Fruit fly (Drosophila melanogaster) whole organism, pupa: Measurements from ENCODE around the gene Usp1.

Experiments
- CG10348 ChIP-seq: fragments of 200-800 bp; sonication (Bioruptor generic); IDR thresholded peaks from 2 replicates; pipeline ENCODE4 v1.3.6; 2022; ENCODE audit warnings: missing biosample characterization, missing genetic modification characterization
- CG12605 ChIP-seq: fragments of 200-800 bp; sonication (Bioruptor generic); IDR thresholded peaks from 2 replicates; pipeline ENCODE4 v1.3.6; 2022; ENCODE audit warnings: missing biosample characterization, missing genetic modification characterization
- CG13204 ChIP-seq: fragments of 200-800 bp; sonication (Bioruptor generic); optimal IDR thresholded peaks from 2 replicates; lab custom pipeline; 2018; ENCODE audit warnings: missing biosample characterization, mild to moderate bottlenecking, missing genetic modification characterization, moderate library complexity
- CG14655 ChIP-seq: fragments of 200-800 bp; sonication (Bioruptor generic); optimal IDR thresholded peaks from 3 replicates; lab custom pipeline; 2017; ENCODE audit warnings: mild to moderate bottlenecking, missing biosample characterization, missing genetic modification reagents, missing genetic modification characterization
- CG15710 ChIP-seq: fragments of 200-800 bp; sonication (Bioruptor generic); optimal IDR thresholded peaks from 2 replicates; lab custom pipeline; 2018; ENCODE audit warnings: missing biosample characterization, mild to moderate bottlenecking, missing genetic modification characterization, moderate library complexity
- CG17806 ChIP-seq: fragments of 200-800 bp; sonication (Bioruptor generic); optimal IDR thresholded peaks from 2 replicates; lab custom pipeline; 2018; ENCODE audit warnings: missing biosample characterization, mild to moderate bottlenecking, missing genetic modification characterization, moderate library complexity
- CG32121 ChIP-seq: fragments of 200-800 bp; sonication (Bioruptor generic); IDR thresholded peaks from 2 replicates; pipeline ENCODE4 v1.3.6; 2022; ENCODE audit warnings: missing biosample characterization, missing genetic modification characterization
- CG34367 ChIP-seq: fragments of 200-800 bp; sonication (Bioruptor generic); optimal IDR thresholded peaks from 2 replicates; lab custom pipeline; 2018; ENCODE audit warnings: missing biosample characterization, mild to moderate bottlenecking, missing genetic modification characterization
- CG4496 ChIP-seq: fragments of 200-800 bp; sonication (Bioruptor generic); IDR thresholded peaks from 3 replicates; pipeline ENCODE4 v1.3.6; 2022; ENCODE audit warnings: missing biosample characterization, missing genetic modification characterization
- CG8159 ChIP-seq: fragments of 200-800 bp; sonication (Bioruptor generic); optimal IDR thresholded peaks from 3 replicates; lab custom pipeline; 2018; ENCODE audit warnings: missing biosample characterization, mild to moderate bottlenecking, missing genetic modification characterization, moderate library complexity
- CG8301 ChIP-seq: fragments of 200-800 bp; sonication (Bioruptor generic); optimal IDR thresholded peaks from 2 replicates; lab custom pipeline; 2018; ENCODE audit warnings: missing biosample characterization, mild to moderate bottlenecking, missing genetic modification characterization
- CG9948 ChIP-seq: fragments of 200-800 bp; sonication (Bioruptor generic); optimal IDR thresholded peaks from 2 replicates; lab custom pipeline; 2018; ENCODE audit warnings: missing biosample characterization, mild to moderate bottlenecking, missing genetic modification characterization, moderate library complexity
- D1 ChIP-seq: fragments of 200-800 bp; sonication (Bioruptor generic); optimal IDR thresholded peaks from 2 replicates; lab custom pipeline; 2018; ENCODE audit warnings: missing biosample characterization, mild to moderate bottlenecking, missing genetic modification characterization, moderate library complexity
- EcR ChIP-seq: fragments of 200-800 bp; sonication (Bioruptor generic); optimal IDR thresholded peaks from 3 replicates; lab custom pipeline; 2019; ENCODE audit warnings: missing biosample characterization, missing genetic modification characterization, mild to moderate bottlenecking, moderate library complexity, missing genetic modification reagents
- Ets98B ChIP-seq: fragments of 200-800 bp; sonication (Bioruptor generic); IDR thresholded peaks from 2 replicates; pipeline ENCODE4 v1.3.6; 2022; ENCODE audit warnings: missing biosample characterization, missing genetic modification characterization
- Pif1A ChIP-seq: fragments of 200-800 bp; sonication (Bioruptor generic); optimal IDR thresholded peaks from 3 replicates; lab custom pipeline; 2016; ENCODE audit warnings: missing biosample characterization, missing genetic modification characterization
- Pif1B ChIP-seq: fragments of 200-800 bp; sonication (Bioruptor generic); optimal IDR thresholded peaks from 3 replicates; lab custom pipeline; 2016; ENCODE audit warnings: missing biosample characterization, missing genetic modification characterization
- Snoo ChIP-seq: fragments of 200-800 bp; sonication (Bioruptor generic); optimal IDR thresholded peaks from 3 replicates; lab custom pipeline; 2017; ENCODE audit warnings: missing biosample characterization, mild to moderate bottlenecking, missing genetic modification characterization, inconsistent platforms
- fd96Ca ChIP-seq: fragments of 200-800 bp; sonication (Bioruptor generic); IDR thresholded peaks from 3 replicates; pipeline ENCODE4 v1.3.6; 2022; ENCODE audit warnings: missing biosample characterization, missing genetic modification characterization
- gl ChIP-seq: fragments of 200-800 bp; sonication (Bioruptor generic); optimal IDR thresholded peaks from 2 replicates; lab custom pipeline; 2018; ENCODE audit warnings: missing biosample characterization, mild to moderate bottlenecking, missing genetic modification characterization
- rn ChIP-seq: fragments of 200-800 bp; sonication (Bioruptor generic); IDR thresholded peaks from 2 replicates; pipeline ENCODE4 v1.3.6; 2022; ENCODE audit warnings: missing biosample characterization, missing genetic modification characterization

Gene Usp1

dm6 chr3R:29262481-29262880 is 33.5 kb downstream of the Usp1 start:
- no peak for TF ChIP-seq CG14655
- no peak for TF ChIP-seq CG10348 (GFP tag; lab: Robert Waterston, UW)
- TF ChIP-seq rn (GFP tag; lab: Robert Waterston, UW) = no peak
- TF ChIP-seq gl = no peak
- no peak for TF ChIP-seq CG8301 (tag; lab: Kevin White, UChicago)
- TF ChIP-seq Pif1B (GFP tag; lab: Kevin White, UChicago) = no peak
- no peak for TF ChIP-seq CG8159 (tag; lab: Kevin White, UChicago)
- TF ChIP-seq Pif1A (GFP tag; lab: Kevin White, UChicago) = no peak
- no peak for TF ChIP-seq CG17806
- no peak for TF ChIP-seq Snoo (tag; lab: Kevin White, UChicago)
- no peak for TF ChIP-seq CG9948 (tag; lab: Kevin White, UChicago)
- no peak for TF ChIP-seq CG32121 (GFP tag; lab: Robert Waterston, UW)
- no peak for TF ChIP-seq CG13204 (GFP tag; lab: Kevin White, UChicago)

DNA sequence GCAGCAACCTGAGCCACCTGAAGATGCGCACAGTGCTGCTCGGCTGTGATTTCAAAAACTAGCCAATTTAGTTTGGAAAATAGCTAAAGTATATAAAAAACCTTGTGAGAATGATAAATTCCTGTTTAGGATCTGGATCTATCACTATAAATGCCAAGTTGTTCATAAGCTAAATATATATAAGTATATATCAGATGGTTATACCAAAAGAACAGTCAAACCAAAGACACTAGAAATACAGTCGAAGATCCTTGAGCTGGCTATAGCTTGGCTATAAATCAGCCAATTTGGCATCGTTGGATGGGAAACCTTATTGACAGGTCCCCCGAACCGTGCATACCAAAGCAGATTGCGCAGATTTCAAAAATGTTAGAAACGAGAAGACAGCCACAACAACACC is 34.3 kb downstream of the Usp1 start:
- no peak for TF ChIP-seq Snoo (tag; lab: Kevin White, UChicago)
- no peak for TF ChIP-seq Pif1B (GFP tag; lab: Kevin White, UChicago)
- no peak for TF ChIP-seq CG15710 (tag; lab: Kevin White, UChicago)
- TF ChIP-seq CG12605 (GFP tag; lab: Robert Waterston, UW) = no peak
- no peak for TF ChIP-seq CG17806
- TF ChIP-seq Ets98B (GFP tag; lab: Robert Waterston, UW) = no peak
- TF ChIP-seq CG14655 = no peak
- no peak for TF ChIP-seq gl
- no peak for TF ChIP-seq Pif1A (GFP tag; lab: Kevin White, UChicago)
- no peak for TF ChIP-seq CG9948 (tag; lab: Kevin White, UChicago)
- TF ChIP-seq D1 (tag; lab: Kevin White, UChicago) = no peak
- no peak for TF ChIP-seq EcR
- TF ChIP-seq CG10348 (GFP tag; lab: Robert Waterston, UW) = no peak
- no peak for TF ChIP-seq CG8159 (tag; lab: Kevin White, UChicago)
- TF ChIP-seq CG34367 (tag; lab: Kevin White, UChicago) = no peak
- no peak for TF ChIP-seq CG8301 (tag; lab: Kevin White, UChicago)
- no peak for TF ChIP-seq rn (GFP tag; lab: Robert Waterston, UW)
- TF ChIP-seq CG4496 (GFP tag; lab: Robert Waterston, UW) = no peak
- no peak for TF ChIP-seq CG13204 (GFP tag; lab: Kevin White, UChicago)

DNA sequence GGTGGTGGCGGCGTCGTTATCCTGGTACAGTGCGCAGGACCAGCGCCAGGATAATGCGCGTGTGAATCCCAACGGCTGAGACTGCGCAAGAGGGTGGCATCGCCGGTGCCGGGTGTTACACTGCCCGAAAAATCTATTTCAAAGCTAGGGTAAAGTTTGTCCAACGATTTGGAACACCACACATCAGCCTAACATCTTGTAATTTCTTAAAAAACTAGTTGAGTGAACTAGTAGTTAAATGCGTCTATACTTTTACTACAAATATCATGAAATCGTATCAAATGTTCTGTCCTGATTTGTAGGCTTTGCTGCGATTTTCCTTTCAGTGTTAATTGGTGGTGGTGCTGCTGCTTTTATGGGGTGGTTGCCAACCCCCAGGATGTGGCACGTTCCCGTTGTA is 36.1 kb downstream of the Usp1 start:
- TF ChIP-seq Ets98B (GFP tag; lab: Robert Waterston, UW) (no peak), Pif1B (GFP tag; lab: Kevin White, UChicago) (no peak), CG34367 (tag; lab: Kevin White, UChicago) (no peak), rn (GFP tag; lab: Robert Waterston, UW) (no peak), Snoo (tag; lab: Kevin White, UChicago) (no peak), CG15710 (tag; lab: Kevin White, UChicago) (no peak), Pif1A (GFP tag; lab: Kevin White, UChicago) (no peak), CG8159 (tag; lab: Kevin White, UChicago) (no peak)

- TF ChIP-seq CG13204 (GFP tag; lab: Kevin White, UChicago) (no peak), EcR (no peak), CG8159 (tag; lab: Kevin White, UChicago) (peak; percentile 12), Pif1B (GFP tag; lab: Kevin White, UChicago) (no peak)
Measured at dm6 chr3R:29266607-29267006, 37.6 kb downstream of the Usp1 start.

DNA sequence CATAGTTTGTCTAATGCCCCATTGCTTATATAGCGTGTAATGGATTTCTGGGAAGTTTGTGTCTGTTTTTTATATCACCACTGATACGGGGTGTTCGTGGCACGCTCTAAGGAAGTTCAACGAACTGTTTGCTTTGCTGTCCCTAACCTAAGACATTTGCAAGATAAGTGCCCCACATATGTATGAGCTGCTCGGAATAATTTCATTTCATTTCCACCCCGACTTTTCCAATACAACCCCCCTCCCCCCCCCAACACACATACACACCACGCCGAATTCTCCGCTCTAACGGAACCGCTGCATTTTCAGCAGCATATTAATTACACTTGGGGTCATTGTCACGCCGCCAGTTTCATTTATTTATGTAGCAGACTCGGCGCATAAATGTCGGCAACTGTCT is 39.1 kb downstream of the Usp1 start:
- TF ChIP-seq CG17806 = no peak
- TF ChIP-seq CG14655 = no peak
- TF ChIP-seq CG32121 (GFP tag; lab: Robert Waterston, UW) = no peak
- no peak for TF ChIP-seq CG13204 (GFP tag; lab: Kevin White, UChicago)
- no peak for TF ChIP-seq CG15710 (tag; lab: Kevin White, UChicago)
- TF ChIP-seq CG34367 (tag; lab: Kevin White, UChicago) = no peak
- TF ChIP-seq CG8159 (tag; lab: Kevin White, UChicago) = no peak
- peak; percentile 17 for TF ChIP-seq EcR

DNA sequence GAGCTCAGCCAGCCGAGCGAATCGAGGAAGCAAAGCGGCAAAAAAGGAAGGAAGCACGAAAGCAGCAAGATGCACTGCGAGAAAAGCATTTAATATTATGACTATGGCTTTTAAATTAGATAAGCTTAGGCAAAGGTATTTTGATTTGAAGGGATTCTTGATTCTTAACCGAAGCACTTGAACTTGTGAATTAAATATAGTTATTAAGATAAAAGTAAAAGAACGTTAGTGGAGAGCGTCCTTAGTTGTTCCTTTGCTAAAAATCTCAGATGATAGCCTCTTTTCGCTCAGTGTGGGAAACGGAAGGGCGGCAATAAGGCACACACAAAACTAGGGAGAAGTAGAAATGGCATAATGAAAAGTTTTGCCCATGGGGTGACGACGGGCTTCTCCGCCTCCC is 40.2 kb downstream of the Usp1 start:
- TF ChIP-seq EcR (no peak), rn (GFP tag; lab: Robert Waterston, UW) (no peak), CG8159 (tag; lab: Kevin White, UChicago) (peak; percentile 36), D1 (tag; lab: Kevin White, UChicago) (no peak), Snoo (tag; lab: Kevin White, UChicago) (no peak), CG9948 (tag; lab: Kevin White, UChicago) (no peak), CG17806 (peak; percentile 4), CG13204 (GFP tag; lab: Kevin White, UChicago) (no peak), CG15710 (tag; lab: Kevin White, UChicago) (no peak), CG8301 (tag; lab: Kevin White, UChicago) (no peak), gl (no peak), CG32121 (GFP tag; lab: Robert Waterston, UW) (no peak), Ets98B (GFP tag; lab: Robert Waterston, UW) (no peak), fd96Ca (GFP tag; lab: Robert Waterston, UW) (no peak), Pif1B (GFP tag; lab: Kevin White, UChicago) (no peak), Pif1A (GFP tag; lab: Kevin White, UChicago) (no peak)
